Worm (Caenorhabditis elegans): ENCODE results near the gene F35C8.5.

The F35C8.5 gene

ce11 chrX:5347856-5348255, 17.8 kb upstream of the F35C8.5 start:
- TF ChIP-seq nhr-25 (tag; optimal IDR thresholded peaks at IDR 0.05) (no peak), ceh-9 (tag; optimal IDR thresholded peaks at IDR 0.05) (no peak), nhr-12 (tag; optimal IDR thresholded peaks at IDR 0.05) (no peak), jun-1 (tag; optimal IDR thresholded peaks at IDR 0.05) (no peak), pqm-1 (tag; optimal IDR thresholded peaks at IDR 0.05) (no peak), egl-27 (tag; optimal IDR thresholded peaks at IDR 0.05) (no peak), nhr-28 (tag; optimal IDR thresholded peaks at IDR 0.05) (no peak), nhr-67 (tag; optimal IDR thresholded peaks at IDR 0.05) (no peak), ama-1 (optimal IDR thresholded peaks at IDR 0.05) (no peak), nhr-43 (tag; optimal IDR thresholded peaks at IDR 0.05; ENCODE audit: poor library complexity, severe bottlenecking) (no peak), unc-39 (tag; optimal IDR thresholded peaks at IDR 0.05) (no peak), nfya-1 (tag; optimal IDR thresholded peaks at IDR 0.05; ENCODE audit: insufficient read depth) (no peak), zag-1 (tag; optimal IDR thresholded peaks at IDR 0.05) (no peak)

DNA sequence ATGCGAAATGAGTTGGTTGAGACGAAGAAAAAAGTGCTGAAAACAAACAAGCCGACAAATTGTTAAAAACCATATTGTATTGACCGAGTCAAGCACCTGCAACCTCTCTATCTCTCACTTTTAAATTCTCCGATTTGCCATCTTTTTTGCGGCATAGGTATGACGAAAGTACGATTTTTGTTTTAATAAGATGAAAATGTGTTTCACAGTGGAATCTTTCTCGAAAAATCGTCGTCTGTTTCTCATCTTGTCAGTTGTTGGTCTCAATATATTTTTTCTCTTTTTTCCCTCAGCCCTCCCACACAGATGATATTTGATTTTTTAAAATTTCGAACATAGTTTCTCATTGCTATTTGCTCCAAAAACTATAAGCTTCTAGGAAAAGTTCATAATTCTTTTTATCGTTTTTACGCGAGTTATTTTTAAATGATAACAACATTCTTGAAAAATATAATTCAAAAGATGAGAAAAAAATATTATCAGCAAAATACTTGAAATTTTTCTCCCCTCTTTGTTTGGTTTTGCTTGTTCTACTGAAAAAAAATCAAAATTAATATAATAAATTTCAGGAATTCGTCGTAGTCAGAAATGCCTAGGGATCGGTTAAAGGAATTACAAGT, 17.0 kb upstream of the F35C8.5 start, which contains the start of gene syx-3:
syx-3 (plus strand) TSS at position 570 of the 620 bp plus-strand sequence.
- no peak for TF ChIP-seq ceh-28 (tag; optimal IDR thresholded peaks at IDR 0.05)
- no peak for TF ChIP-seq nhr-43 (tag; optimal IDR thresholded peaks at IDR 0.05; ENCODE audit: poor library complexity, severe bottlenecking)
- no peak for TF ChIP-seq ceh-82 (tag; optimal IDR thresholded peaks at IDR 0.05)
- TF ChIP-seq nhr-28 (tag; optimal IDR thresholded peaks at IDR 0.05) = no peak
- no peak for TF ChIP-seq daf-12 (tag; optimal IDR thresholded peaks at IDR 0.05)
- no peak for TF ChIP-seq eor-1 (tag; optimal IDR thresholded peaks at IDR 0.05)
- TF ChIP-seq nhr-11 (tag; optimal IDR thresholded peaks at IDR 0.05) = no peak
- peak; percentile 2 for TF ChIP-seq nfya-1 (tag; optimal IDR thresholded peaks at IDR 0.05; ENCODE audit: insufficient read depth)
- no peak for TF ChIP-seq jun-1 (tag; optimal IDR thresholded peaks at IDR 0.05)
- TF ChIP-seq sea-2 (GFP tag; optimal IDR thresholded peaks at IDR 0.05) = no peak
- no peak for TF ChIP-seq ceh-16 (tag; optimal IDR thresholded peaks at IDR 0.05)
- no peak for TF ChIP-seq nhr-25 (tag; optimal IDR thresholded peaks at IDR 0.05)
- TF ChIP-seq mdl-1 (tag; optimal IDR thresholded peaks at IDR 0.05) = no peak
- TF ChIP-seq pha-4 (tag; optimal IDR thresholded peaks at IDR 0.05) = peak; percentile 6
- TF ChIP-seq elt-2 (tag; optimal IDR thresholded peaks at IDR 0.05) = peak; percentile 6
- no peak for TF ChIP-seq unc-39 (tag; optimal IDR thresholded peaks at IDR 0.05)
- no peak for TF ChIP-seq R02D3.7 (tag; optimal IDR thresholded peaks at IDR 0.05)
- TF ChIP-seq lin-39 (tag; optimal IDR thresholded peaks at IDR 0.05) = no peak
- TF ChIP-seq unc-62 (GFP tag; optimal IDR thresholded peaks at IDR 0.05) = no peak
- no peak for TF ChIP-seq ztf-11 (tag; optimal IDR thresholded peaks at IDR 0.05)
- no peak for TF ChIP-seq fkh-10 (GFP tag; optimal IDR thresholded peaks at IDR 0.05)
- TF ChIP-seq tbx-2 (tag; optimal IDR thresholded peaks at IDR 0.05) = no peak
- TF ChIP-seq hmg-11 (tag; optimal IDR thresholded peaks at IDR 0.05) = no peak

- TF ChIP-seq lsy-12 (tag; optimal IDR thresholded peaks at IDR 0.05) (no peak), hmg-11 (tag; optimal IDR thresholded peaks at IDR 0.05) (peak; percentile 50), lin-39 (tag; optimal IDR thresholded peaks at IDR 0.05) (peak; percentile 60), R02D3.7 (tag; optimal IDR thresholded peaks at IDR 0.05) (no peak), skn-1 (tag; optimal IDR thresholded peaks at IDR 0.05) (peak; percentile 7), ama-1 (optimal IDR thresholded peaks at IDR 0.05) (no peak), nfya-1 (tag; optimal IDR thresholded peaks at IDR 0.05; ENCODE audit: insufficient read depth) (peak; percentile 40), elt-2 (tag; optimal IDR thresholded peaks at IDR 0.05) (peak; percentile 63), pha-4 (tag; optimal IDR thresholded peaks at IDR 0.05) (no peak)
Measured at ce11 chrX:5354022-5354876, 11.4 kb upstream of the F35C8.5 start, which contains the start of gene pfn-2. TSS of gene pfn-2 (minus strand) at chrX:5354072.

- TF ChIP-seq nhr-11 (tag; optimal IDR thresholded peaks at IDR 0.05) (no peak), lin-39 (tag; optimal IDR thresholded peaks at IDR 0.05) (peak; percentile 73), nhr-43 (tag; optimal IDR thresholded peaks at IDR 0.05; ENCODE audit: poor library complexity, severe bottlenecking) (no peak), unc-39 (tag; optimal IDR thresholded peaks at IDR 0.05) (no peak), ztf-4 (tag; optimal IDR thresholded peaks at IDR 0.05) (no peak), mdl-1 (tag; optimal IDR thresholded peaks at IDR 0.05) (no peak), ZK546.5 (tag; optimal IDR thresholded peaks at IDR 0.05) (no peak), snpc-4 (tag; optimal IDR thresholded peaks at IDR 0.05) (no peak), mml-1 (tag; optimal IDR thresholded peaks at IDR 0.05) (no peak), aly-2 (tag; optimal IDR thresholded peaks at IDR 0.05) (no peak), fkh-2 (tag; optimal IDR thresholded peaks at IDR 0.05) (no peak), egl-27 (tag; optimal IDR thresholded peaks at IDR 0.05) (no peak), elt-1 (tag; optimal IDR thresholded peaks at IDR 0.05) (no peak), jun-1 (tag; optimal IDR thresholded peaks at IDR 0.05) (peak; percentile 40), sea-2 (GFP tag; optimal IDR thresholded peaks at IDR 0.05) (no peak), elt-2 (tag; optimal IDR thresholded peaks at IDR 0.05) (peak; percentile 81), pha-4 (tag; optimal IDR thresholded peaks at IDR 0.05) (peak; percentile 76), eor-1 (tag; optimal IDR thresholded peaks at IDR 0.05) (no peak), ztf-11 (tag; optimal IDR thresholded peaks at IDR 0.05) (no peak), skn-1 (tag; optimal IDR thresholded peaks at IDR 0.05) (peak; percentile 18), pqm-1 (tag; optimal IDR thresholded peaks at IDR 0.05) (no peak), nhr-25 (tag; optimal IDR thresholded peaks at IDR 0.05) (peak; percentile 68), nhr-67 (tag; optimal IDR thresholded peaks at IDR 0.05) (no peak), nfya-1 (tag; optimal IDR thresholded peaks at IDR 0.05; ENCODE audit: insufficient read depth) (peak; percentile 4)
Measured at ce11 chrX:5355253-5355652, 10.4 kb upstream of the F35C8.5 start.
